Worm (Caenorhabditis elegans) whole organism, mixed stage, embryonic: ENCODE results near the gene srv-6.

Experiments
- M03D4.4 ChIP-seq: sonication (generic microtip); optimal IDR thresholded peaks from 2 replicates; lab custom pipeline; 2017; ENCODE audit warnings: mild to moderate bottlenecking, missing genetic modification characterization, missing compliant biosample characterization
- bed-3 ChIP-seq: fragments of 200-800 bp; sonication (Bioruptor generic); optimal IDR thresholded peaks from 3 replicates; lab custom pipeline; 2018; ENCODE audit warnings: mild to moderate bottlenecking, missing genetic modification characterization, moderate library complexity, missing compliant biosample characterization
- blmp-1 ChIP-seq: fragments of 150-350 bp; optimal IDR thresholded peaks from 2 replicates; lab custom pipeline; 2014; ENCODE audit warnings: missing biosample characterization, missing genetic modification characterization
- ceh-39 ChIP-seq: fragments of 150-350 bp; optimal IDR thresholded peaks from 2 replicates; lab custom pipeline; 2014; ENCODE audit warnings: missing biosample characterization, missing genetic modification characterization
- ceh-83 ChIP-seq: fragments of 200-800 bp; sonication (Bioruptor generic); optimal IDR thresholded peaks from 2 replicates; lab custom pipeline; 2018; ENCODE audit warnings: mild to moderate bottlenecking, missing genetic modification characterization, missing compliant biosample characterization
- ces-1 ChIP-seq: fragments of 150-350 bp; optimal IDR thresholded peaks from 2 replicates; lab custom pipeline; 2014; ENCODE audit warnings: missing biosample characterization, missing genetic modification reagents, missing genetic modification characterization
- cnd-1 ChIP-seq: fragments of 200-800 bp; sonication (Bioruptor generic); optimal IDR thresholded peaks from 2 replicates; lab custom pipeline; 2018; ENCODE audit warnings: mild to moderate bottlenecking, missing genetic modification characterization, missing compliant biosample characterization
- drap-1 ChIP-seq: fragments of 200-800 bp; sonication (Bioruptor generic); optimal IDR thresholded peaks from 3 replicates; lab custom pipeline; 2018; ENCODE audit warnings: mild to moderate bottlenecking, missing genetic modification characterization, missing compliant biosample characterization
- elt-1 ChIP-seq: sonication (generic microtip); optimal IDR thresholded peaks from 2 replicates; lab custom pipeline; 2017; ENCODE audit warnings: missing genetic modification characterization, mild to moderate bottlenecking, missing compliant biosample characterization, antibody characterized with exemption, moderate library complexity, borderline replicate concordance; ENCODE audit not compliant: insufficient read depth
- elt-3 ChIP-seq: fragments of 150-350 bp; optimal IDR thresholded peaks from 2 replicates; lab custom pipeline; 2014; ENCODE audit warnings: missing biosample characterization, missing genetic modification characterization
- ham-2 ChIP-seq: fragments of 200-800 bp; sonication (Bioruptor generic); optimal IDR thresholded peaks from 2 replicates; lab custom pipeline; 2018; ENCODE audit warnings: mild to moderate bottlenecking, missing genetic modification characterization, missing compliant biosample characterization
- hlh-1 ChIP-seq: fragments of 150-350 bp; optimal IDR thresholded peaks from 2 replicates; lab custom pipeline; 2014; ENCODE audit warnings: missing biosample characterization, missing genetic modification reagents, missing genetic modification characterization
- lin-13 ChIP-seq: fragments of 150-350 bp; optimal IDR thresholded peaks from 2 replicates; lab custom pipeline; 2014; ENCODE audit warnings: missing biosample characterization, missing genetic modification characterization
- lin-32 ChIP-seq: fragments of 200-800 bp; sonication (Bioruptor generic); optimal IDR thresholded peaks from 2 replicates; lab custom pipeline; 2018; ENCODE audit warnings: mild to moderate bottlenecking, missing genetic modification characterization, missing compliant biosample characterization
- lsy-2 ChIP-seq: fragments of 150-350 bp; optimal IDR thresholded peaks from 2 replicates; lab custom pipeline; 2014; ENCODE audit warnings: missing biosample characterization, missing genetic modification characterization
- mep-1 ChIP-seq: fragments of 150-350 bp; optimal IDR thresholded peaks from 2 replicates; lab custom pipeline; 2017; ENCODE audit warnings: missing biosample characterization, missing genetic modification reagents, missing genetic modification characterization, inconsistent platforms
- mls-2 ChIP-seq: sonication (generic microtip); optimal IDR thresholded peaks from 2 replicates; lab custom pipeline; 2016; ENCODE audit warnings: mild to moderate bottlenecking, missing genetic modification characterization, moderate library complexity, missing compliant biosample characterization
- nhr-2 ChIP-seq: fragments of 150-350 bp; optimal IDR thresholded peaks from 2 replicates; lab custom pipeline; 2014; ENCODE audit warnings: missing biosample characterization, missing genetic modification characterization
- nhr-237 ChIP-seq: fragments of 150-350 bp; optimal IDR thresholded peaks from 2 replicates; lab custom pipeline; 2014; ENCODE audit warnings: missing biosample characterization, missing genetic modification characterization
- nhr-28 ChIP-seq: fragments of 150-350 bp; optimal IDR thresholded peaks from 2 replicates; lab custom pipeline; 2014; ENCODE audit warnings: missing biosample characterization, missing genetic modification characterization
- nhr-76 ChIP-seq: sonication (generic microtip); optimal IDR thresholded peaks from 2 replicates; lab custom pipeline; 2017; ENCODE audit warnings: missing biosample characterization, missing genetic modification characterization
- pha-4 ChIP-seq: fragments of 150-350 bp; optimal IDR thresholded peaks from 2 replicates; lab custom pipeline; 2018; ENCODE audit warnings: missing biosample characterization, missing genetic modification reagents, missing genetic modification characterization
- snpc-4 ChIP-seq: fragments of 150-350 bp; optimal IDR thresholded peaks from 2 replicates; lab custom pipeline; 2014; ENCODE audit warnings: missing biosample characterization, missing genetic modification characterization
- sptf-1 ChIP-seq: sonication (generic microtip); optimal IDR thresholded peaks from 2 replicates; lab custom pipeline; 2017; ENCODE audit warnings: mild to moderate bottlenecking, missing genetic modification characterization, moderate library complexity, missing compliant biosample characterization
- tbx-8 ChIP-seq: fragments of 200-800 bp; sonication (Bioruptor generic); optimal IDR thresholded peaks from 2 replicates; lab custom pipeline; 2018; ENCODE audit warnings: mild to moderate bottlenecking, missing genetic modification characterization, moderate library complexity, missing compliant biosample characterization
- unc-120 ChIP-seq: sonication (generic microtip); optimal IDR thresholded peaks from 2 replicates; lab custom pipeline; 2017; ENCODE audit warnings: missing genetic modification characterization, missing compliant biosample characterization; ENCODE audit not compliant: poor library complexity, severe bottlenecking
- unc-39 ChIP-seq: fragments of 150-350 bp; optimal IDR thresholded peaks from 2 replicates; lab custom pipeline; 2014; ENCODE audit warnings: missing biosample characterization, missing genetic modification characterization
- zip-8 ChIP-seq: fragments of 150-350 bp; optimal IDR thresholded peaks from 2 replicates; lab custom pipeline; 2014; ENCODE audit warnings: missing biosample characterization, missing genetic modification characterization
- ztf-11 ChIP-seq: fragments of 150-350 bp; optimal IDR thresholded peaks from 2 replicates; lab custom pipeline; 2014; ENCODE audit warnings: missing biosample characterization, missing genetic modification characterization

srv-6 gene

DNA sequence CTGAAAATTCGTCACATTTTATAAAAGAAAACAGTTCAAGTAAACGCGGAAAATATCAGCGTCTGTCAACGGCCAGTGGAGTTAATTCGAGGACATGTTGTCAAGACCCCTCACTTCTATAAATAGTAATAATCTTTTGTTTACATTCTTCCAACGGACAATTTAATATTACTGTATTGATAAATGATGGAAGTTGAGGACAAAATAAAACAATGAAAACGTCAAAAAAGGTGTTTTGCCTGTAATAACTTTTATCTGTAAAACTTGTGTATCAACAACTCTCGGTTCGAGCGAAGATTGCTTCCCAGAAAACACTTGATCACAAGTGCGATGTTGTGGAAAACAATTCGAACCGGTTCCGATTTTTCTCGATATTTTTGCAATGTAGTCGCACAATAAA, 8.4 kb upstream of the srv-6 start:
- TF ChIP-seq ceh-83 (GFP tag; lab: Kevin White, UChicago) = no peak
- no peak for TF ChIP-seq nhr-76 (tag; lab: Kevin White, UChicago)
- TF ChIP-seq drap-1 (GFP tag; lab: Kevin White, UChicago) = no peak
- TF ChIP-seq sptf-1 (tag; lab: Kevin White, UChicago) = no peak
- TF ChIP-seq blmp-1 (tag; lab: Kevin White, UChicago) = no peak
- TF ChIP-seq ceh-39 (tag; lab: Kevin White, UChicago) = no peak
- TF ChIP-seq nhr-237 (tag; lab: Kevin White, UChicago) = no peak
- no peak for TF ChIP-seq elt-3
- TF ChIP-seq M03D4.4 (tag; lab: Kevin White, UChicago) = no peak
- no peak for TF ChIP-seq hlh-1 (tag; lab: Kevin White, UChicago)
- TF ChIP-seq unc-120 (tag; lab: Kevin White, UChicago) = no peak
- TF ChIP-seq lin-32 (GFP tag; lab: Kevin White, UChicago) = no peak
- no peak for TF ChIP-seq mls-2
- no peak for TF ChIP-seq bed-3 (GFP tag; lab: Kevin White, UChicago)
- no peak for TF ChIP-seq unc-39
- no peak for TF ChIP-seq zip-8 (tag; lab: Kevin White, UChicago)
- TF ChIP-seq nhr-2 (tag; lab: Kevin White, UChicago) = no peak
- TF ChIP-seq cnd-1 = no peak

DNA sequence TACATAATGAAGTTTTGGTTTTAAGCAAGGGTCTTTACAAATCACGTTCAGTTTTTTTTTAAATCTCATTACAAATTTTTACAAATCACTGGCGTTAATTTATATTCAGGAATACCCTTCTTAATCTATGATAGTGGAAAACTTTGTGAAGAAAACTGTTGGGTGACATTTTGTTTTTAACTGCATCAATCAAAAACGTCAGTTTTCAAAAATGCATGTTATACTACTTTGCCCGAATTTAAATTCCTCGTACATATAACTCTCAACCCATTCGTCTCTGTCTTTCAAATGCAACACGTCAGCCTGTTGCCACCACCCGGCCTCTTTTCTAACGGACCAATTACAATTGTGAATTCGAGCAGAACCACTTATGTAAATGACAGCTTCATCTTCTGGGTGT, 7.9 kb upstream of the srv-6 start, which contains the start of gene hlh-13:
Gene hlh-13, plus strand, starts transcription at position 301 of the 400 bp plus-strand sequence.
- TF ChIP-seq mep-1 (tag; lab: Kevin White, UChicago) = no peak
- no peak for TF ChIP-seq blmp-1 (tag; lab: Kevin White, UChicago)
- no peak for TF ChIP-seq ham-2 (GFP tag; lab: Kevin White, UChicago)
- TF ChIP-seq mls-2 = no peak
- TF ChIP-seq sptf-1 (tag; lab: Kevin White, UChicago) = no peak
- TF ChIP-seq lin-13 (tag; lab: Kevin White, UChicago) = no peak
- no peak for TF ChIP-seq nhr-28 (tag; lab: Kevin White, UChicago)
- no peak for TF ChIP-seq pha-4 (tag; lab: Kevin White, UChicago)
- TF ChIP-seq hlh-1 (tag; lab: Kevin White, UChicago) = no peak
- no peak for TF ChIP-seq unc-39
- no peak for TF ChIP-seq lin-32 (GFP tag; lab: Kevin White, UChicago)
- TF ChIP-seq unc-120 (tag; lab: Kevin White, UChicago) = no peak
- TF ChIP-seq drap-1 (GFP tag; lab: Kevin White, UChicago) = no peak
- TF ChIP-seq bed-3 (GFP tag; lab: Kevin White, UChicago) = no peak
- no peak for TF ChIP-seq elt-1 (tag; lab: Kevin White, UChicago)
- TF ChIP-seq nhr-237 (tag; lab: Kevin White, UChicago) = no peak
- no peak for TF ChIP-seq ceh-39 (tag; lab: Kevin White, UChicago)
- no peak for TF ChIP-seq ceh-83 (GFP tag; lab: Kevin White, UChicago)

ce11 chrX:4252047-4252446, 4.8 kb upstream of the srv-6 start, which contains the start of gene srv-5:
TSS of gene srv-5 (plus strand) at chrX:4252347.
- TF ChIP-seq ceh-39 (tag; lab: Kevin White, UChicago) (no peak), sptf-1 (tag; lab: Kevin White, UChicago) (no peak), mep-1 (tag; lab: Kevin White, UChicago) (no peak), pha-4 (tag; lab: Kevin White, UChicago) (no peak), unc-39 (no peak), mls-2 (no peak), nhr-2 (tag; lab: Kevin White, UChicago) (no peak), cnd-1 (no peak), blmp-1 (tag; lab: Kevin White, UChicago) (no peak), lin-32 (GFP tag; lab: Kevin White, UChicago) (no peak), M03D4.4 (tag; lab: Kevin White, UChicago) (no peak), unc-120 (tag; lab: Kevin White, UChicago) (no peak), bed-3 (GFP tag; lab: Kevin White, UChicago) (no peak), ztf-11 (no peak), tbx-8 (GFP tag; lab: Kevin White, UChicago) (no peak)

DNA sequence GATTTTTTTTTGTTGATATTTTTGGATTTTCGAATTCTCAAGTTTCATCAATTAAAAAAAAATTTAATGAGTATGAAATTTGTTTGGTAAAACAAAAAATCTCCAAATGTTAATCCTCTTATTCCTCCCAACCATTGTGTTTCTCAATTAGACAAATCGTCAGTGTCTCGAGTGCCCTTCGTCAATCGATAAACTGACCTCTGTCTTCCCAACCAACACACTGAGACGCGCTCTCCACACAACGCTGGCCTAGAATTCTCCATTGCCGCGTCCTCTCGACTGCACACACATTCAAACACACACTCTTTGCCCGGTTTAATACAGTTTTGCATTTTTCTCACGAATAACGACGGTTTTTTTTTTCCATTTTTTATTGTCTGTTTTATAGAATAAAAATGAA, 2.1 kb upstream of the srv-6 start, which contains the start of gene taf-11.1:
Gene taf-11.1, plus strand, starts transcription at position 389 of the 400 bp plus-strand sequence.
- TF ChIP-seq M03D4.4 (tag; lab: Kevin White, UChicago) (no peak), unc-39 (no peak), tbx-8 (GFP tag; lab: Kevin White, UChicago) (no peak), lin-13 (tag; lab: Kevin White, UChicago) (peak; percentile 7), hlh-1 (tag; lab: Kevin White, UChicago) (peak; percentile 21), ces-1 (GFP tag; lab: Kevin White, UChicago) (peak; percentile 28), ztf-11 (no peak), ceh-39 (tag; lab: Kevin White, UChicago) (peak; percentile 29), snpc-4 (tag; lab: Kevin White, UChicago) (no peak), lsy-2 (tag; lab: Kevin White, UChicago) (no peak), cnd-1 (peak; percentile 40)
- TF ChIP-seq, all 35 proteins: peak for 5
